ENCODE assay signal across 8 worm cellular contexts in genomic region chrV:9212499-9212898, ce11.
TF ChIP-seq lines count a peak whose summit lies in the region.

No protein-coding gene starts in this region.

TF ChIP-seq in whole organism, L1 larva, 84 proteins besides CTCF, POLR2A, EP300 and RAD21 (continues in another document):
- TF ChIP-seq fkh-10 (GFP tag; optimal IDR thresholded peaks at IDR 0.05; lab: Kevin White, UChicago) (no peak), nhr-20 (tag; optimal IDR thresholded peaks at IDR 0.05; lab: Kevin White, UChicago) (peak; percentile 65), vab-15 (tag; optimal IDR thresholded peaks at IDR 0.05; lab: Kevin White, UChicago) (peak; percentile 9), lir-3 (tag; optimal IDR thresholded peaks at IDR 0.05; lab: Kevin White, UChicago; ENCODE audit: poor library complexity) (peak; percentile 28), lin-15B (tag; optimal IDR thresholded peaks at IDR 0.05; lab: Kevin White, UChicago) (peak; percentile 68), lin-14 (GFP tag; optimal IDR thresholded peaks at IDR 0.05; lab: Kevin White, UChicago) (peak; percentile 90), grh-1 (GFP tag; IDR thresholded peaks at IDR 0.05; lab: Robert Waterston, UW) (no peak), aha-1 (tag; optimal IDR thresholded peaks at IDR 0.05; lab: Kevin White, UChicago) (no peak), unc-130 (tag; optimal IDR thresholded peaks at IDR 0.05; lab: Kevin White, UChicago) (no peak), fos-1 (tag; optimal IDR thresholded peaks at IDR 0.05; lab: Kevin White, UChicago) (peak; percentile 4), rnt-1 (tag; optimal IDR thresholded peaks at IDR 0.05; lab: Kevin White, UChicago) (peak; percentile 36)

TF ChIP-seq in whole organism, L2 larva, 48 proteins besides CTCF, POLR2A, EP300 and RAD21 (continues in another document):
- TF ChIP-seq blmp-1 (tag; optimal IDR thresholded peaks at IDR 0.05; lab: Kevin White, UChicago; ENCODE audit: insufficient read depth) (no peak), R02D3.7 (tag; optimal IDR thresholded peaks at IDR 0.05; lab: Kevin White, UChicago) (no peak), lin-11 (tag; optimal IDR thresholded peaks at IDR 0.05; lab: Kevin White, UChicago) (no peak), ama-1 (optimal IDR thresholded peaks at IDR 0.05; lab: Kevin White, UChicago) (no peak), nhr-77 (tag; optimal IDR thresholded peaks at IDR 0.05; lab: Kevin White, UChicago) (no peak), C34F6.9 (tag; optimal IDR thresholded peaks at IDR 0.05; lab: Kevin White, UChicago) (peak; percentile 89), aly-2 (tag; optimal IDR thresholded peaks at IDR 0.05; lab: Kevin White, UChicago) (no peak), unc-39 (tag; optimal IDR thresholded peaks at IDR 0.05; lab: Kevin White, UChicago) (no peak), snpc-4 (tag; optimal IDR thresholded peaks at IDR 0.05; lab: Kevin White, UChicago) (peak; percentile 18), mdl-1 (tag; optimal IDR thresholded peaks at IDR 0.05; lab: Kevin White, UChicago) (peak in 1 of 2 experiments; percentile 27), nhr-129 (tag; optimal IDR thresholded peaks at IDR 0.05; lab: Kevin White, UChicago) (peak; percentile 80), lsy-2 (tag; optimal IDR thresholded peaks at IDR 0.05; lab: Kevin White, UChicago) (peak in 1 of 2 experiments; percentile 82)

TF ChIP-seq in whole organism, L3 larva, 47 proteins besides CTCF, POLR2A, EP300 and RAD21 (continues in another document):
- peak; percentile 17 for TF ChIP-seq fkh-2 (tag; optimal IDR thresholded peaks at IDR 0.05; lab: Kevin White, UChicago)
- TF ChIP-seq nhr-67 (tag; optimal IDR thresholded peaks at IDR 0.05; lab: Kevin White, UChicago): no peak
- TF ChIP-seq nhr-23 (tag; optimal IDR thresholded peaks at IDR 0.05; lab: Kevin White, UChicago): peak; percentile 54
- TF ChIP-seq elt-2 (tag; optimal IDR thresholded peaks at IDR 0.05; lab: Kevin White, UChicago): peak; percentile 53
- peak; percentile 33 for TF ChIP-seq pqm-1 (tag; optimal IDR thresholded peaks at IDR 0.05; lab: Kevin White, UChicago)
- TF ChIP-seq hmg-11 (tag; optimal IDR thresholded peaks at IDR 0.05; lab: Kevin White, UChicago): peak; percentile 54
- TF ChIP-seq nhr-28 (tag; optimal IDR thresholded peaks at IDR 0.05; lab: Kevin White, UChicago): no peak
- no peak for TF ChIP-seq ceh-28 (tag; optimal IDR thresholded peaks at IDR 0.05; lab: Kevin White, UChicago)
- TF ChIP-seq snpc-4 (tag; optimal IDR thresholded peaks at IDR 0.05; lab: Kevin White, UChicago): peak; percentile 73
- TF ChIP-seq nhr-25 (tag; optimal IDR thresholded peaks at IDR 0.05; lab: Kevin White, UChicago): peak; percentile 80
- peak; percentile 91 for TF ChIP-seq pha-4 (tag; optimal IDR thresholded peaks at IDR 0.05; lab: Kevin White, UChicago)
- TF ChIP-seq egl-5 (tag; optimal IDR thresholded peaks at IDR 0.05; lab: Kevin White, UChicago): peak; percentile 92

TF ChIP-seq in whole organism, L4 larva, 104 proteins besides CTCF, POLR2A, EP300 and RAD21 (continues in another document):
- TF ChIP-seq dpl-1 (GFP tag; optimal IDR thresholded peaks at IDR 0.05; lab: Kevin White, UChicago) (peak; percentile 64), skn-1 (tag; optimal IDR thresholded peaks at IDR 0.05; lab: Kevin White, UChicago) (no peak), mes-2 (tag; optimal IDR thresholded peaks at IDR 0.05; lab: Kevin White, UChicago; ENCODE audit: poor library complexity, severe bottlenecking) (peak; percentile 66), fos-1 (tag; optimal IDR thresholded peaks at IDR 0.05; lab: Kevin White, UChicago) (no peak), zfp-3 (GFP tag; conservative IDR thresholded peaks at IDR 0.05; lab: Robert Waterston, UW) (no peak), lin-29 (GFP tag; IDR thresholded peaks at IDR 0.05; lab: Robert Waterston, UW) (no peak), ctbp-1 (GFP tag; IDR thresholded peaks at IDR 0.05; lab: Robert Waterston, UW) (no peak), daf-8 (GFP tag; IDR thresholded peaks at IDR 0.05; lab: Robert Waterston, UW) (no peak), jun-1 (tag; optimal IDR thresholded peaks at IDR 0.05; lab: Kevin White, UChicago) (no peak), ceh-82 (tag; optimal IDR thresholded peaks at IDR 0.05; lab: Kevin White, UChicago) (no peak), nhr-25 (tag; optimal IDR thresholded peaks at IDR 0.05; lab: Kevin White, UChicago; ENCODE audit: borderline replicate concordance, insufficient read depth) (peak; percentile 30), zip-11 (GFP tag; IDR thresholded peaks at IDR 0.05; lab: Robert Waterston, UW) (no peak)

TF ChIP-seq in whole organism, late embryonic, 69 proteins besides CTCF, POLR2A, EP300 and RAD21 (continues in another document):
- TF ChIP-seq ceh-31 (tag; optimal IDR thresholded peaks at IDR 0.05; lab: Kevin White, UChicago): peak; percentile 52
- peak; percentile 96 for TF ChIP-seq unc-42 (tag; optimal IDR thresholded peaks at IDR 0.05; lab: Kevin White, UChicago)
- no peak for TF ChIP-seq hlh-13 (GFP tag; optimal IDR thresholded peaks at IDR 0.05; lab: Kevin White, UChicago)
- peak; percentile 43 for TF ChIP-seq unc-55 (GFP tag; optimal IDR thresholded peaks at IDR 0.05; lab: Kevin White, UChicago)
- TF ChIP-seq syd-9 (tag; optimal IDR thresholded peaks at IDR 0.05; lab: Kevin White, UChicago): no peak
- TF ChIP-seq tbx-2 (tag; optimal IDR thresholded peaks at IDR 0.05; lab: Kevin White, UChicago): peak; percentile 22
- TF ChIP-seq npax-4 (tag; optimal IDR thresholded peaks at IDR 0.05; lab: Kevin White, UChicago): no peak
- TF ChIP-seq nfya-1 (tag; optimal IDR thresholded peaks at IDR 0.05; lab: Kevin White, UChicago): peak; percentile 70
- TF ChIP-seq ceh-18 (tag; optimal IDR thresholded peaks at IDR 0.05; lab: Kevin White, UChicago): peak; percentile 17
- TF ChIP-seq ahr-1 (tag; optimal IDR thresholded peaks at IDR 0.05; lab: Kevin White, UChicago): no peak
- TF ChIP-seq gmeb-2 (tag; optimal IDR thresholded peaks at IDR 0.05; lab: Kevin White, UChicago): no peak
- no peak for TF ChIP-seq fkh-10 (GFP tag; optimal IDR thresholded peaks at IDR 0.05; lab: Kevin White, UChicago)
- TF ChIP-seq hlh-8 (tag; optimal IDR thresholded peaks at IDR 0.05; lab: Kevin White, UChicago): no peak

TF ChIP-seq in whole organism, midembryonic, 9 proteins besides CTCF, POLR2A, EP300 and RAD21:
- TF ChIP-seq cog-1 (tag; optimal IDR thresholded peaks at IDR 0.05; lab: Kevin White, UChicago) (peak; percentile 58), ztf-29 (GFP tag; IDR thresholded peaks at IDR 0.05; lab: Robert Waterston, UW) (no peak)
TF ChIP-seq in whole organism, midembryonic: peak in this region for 1.

TF ChIP-seq in whole organism, mixed stage, embryonic, 35 proteins besides CTCF, POLR2A, EP300 and RAD21 (continues in another document):
- peak; percentile 40 for TF ChIP-seq ceh-39 (tag; optimal IDR thresholded peaks at IDR 0.05; lab: Kevin White, UChicago)
- TF ChIP-seq ces-1 (GFP tag; optimal IDR thresholded peaks at IDR 0.05; lab: Kevin White, UChicago): peak; percentile 98
- TF ChIP-seq ham-2 (GFP tag; optimal IDR thresholded peaks at IDR 0.05; lab: Kevin White, UChicago): no peak
- peak; percentile 27 for TF ChIP-seq mls-2 (tag; optimal IDR thresholded peaks at IDR 0.05; lab: Kevin White, UChicago)
- peak; percentile 46 for TF ChIP-seq lsy-2 (tag; optimal IDR thresholded peaks at IDR 0.05; lab: Kevin White, UChicago)
- TF ChIP-seq blmp-1 (tag; optimal IDR thresholded peaks at IDR 0.05; lab: Kevin White, UChicago): no peak
- no peak for TF ChIP-seq sptf-1 (tag; optimal IDR thresholded peaks at IDR 0.05; lab: Kevin White, UChicago)
- TF ChIP-seq M03D4.4 (tag; optimal IDR thresholded peaks at IDR 0.05; lab: Kevin White, UChicago): no peak
- TF ChIP-seq nhr-237 (tag; optimal IDR thresholded peaks at IDR 0.05; lab: Kevin White, UChicago): peak; percentile 67
- TF ChIP-seq lin-32 (GFP tag; optimal IDR thresholded peaks at IDR 0.05; lab: Kevin White, UChicago): no peak
- TF ChIP-seq ztf-11 (tag; optimal IDR thresholded peaks at IDR 0.05; lab: Kevin White, UChicago): no peak
- no peak for TF ChIP-seq nhr-76 (tag; optimal IDR thresholded peaks at IDR 0.05; lab: Kevin White, UChicago)
- TF ChIP-seq nhr-2 (tag; optimal IDR thresholded peaks at IDR 0.05; lab: Kevin White, UChicago): no peak
- no peak for TF ChIP-seq zip-8 (tag; optimal IDR thresholded peaks at IDR 0.05; lab: Kevin White, UChicago)
- TF ChIP-seq drap-1 (GFP tag; optimal IDR thresholded peaks at IDR 0.05; lab: Kevin White, UChicago): no peak
- TF ChIP-seq mab-5 (tag; optimal IDR thresholded peaks at IDR 0.05; lab: Kevin White, UChicago): no peak
- no peak for TF ChIP-seq elt-1 (tag; optimal IDR thresholded peaks at IDR 0.05; lab: Kevin White, UChicago; ENCODE audit: borderline replicate concordance, insufficient read depth)
- TF ChIP-seq lin-13 (tag; optimal IDR thresholded peaks at IDR 0.05; lab: Kevin White, UChicago): no peak

TF ChIP-seq in whole organism, young adult, 124 proteins besides CTCF, POLR2A, EP300 and RAD21 (continues in another document):
- TF ChIP-seq ekl-4 (GFP tag; IDR thresholded peaks at IDR 0.05; lab: Robert Waterston, UW) (no peak), attf-5 (GFP tag; optimal IDR thresholded peaks at IDR 0.05; lab: Kevin White, UChicago) (peak; percentile 87), tbp1 (GFP tag; optimal IDR thresholded peaks at IDR 0.05; lab: Kevin White, UChicago) (no peak), nhr-179 (tag; optimal IDR thresholded peaks at IDR 0.05; lab: Kevin White, UChicago) (no peak), Y95B8A.8 (GFP tag; IDR thresholded peaks at IDR 0.05; lab: Robert Waterston, UW) (no peak), aptf-3 (GFP tag; IDR thresholded peaks at IDR 0.05; lab: Robert Waterston, UW) (no peak), F10E7.11 (tag; optimal IDR thresholded peaks at IDR 0.05; lab: Kevin White, UChicago) (no peak), C06A6.2 (GFP tag; conservative IDR thresholded peaks at IDR 0.05; lab: Robert Waterston, UW) (no peak), hlh-26 (GFP tag; conservative IDR thresholded peaks at IDR 0.05; lab: Robert Waterston, UW) (no peak), ceh-27 (GFP tag; optimal IDR thresholded peaks at IDR 0.05; lab: Kevin White, UChicago) (peak; percentile 7), Y79H2A.3 (GFP tag; conservative IDR thresholded peaks at IDR 0.05; lab: Robert Waterston, UW) (no peak), snpc-1.3 (tag; optimal IDR thresholded peaks at IDR 0.05; lab: Kevin White, UChicago; ENCODE audit: insufficient read depth) (no peak), ztf-28 (GFP tag; IDR thresholded peaks at IDR 0.05; lab: Robert Waterston, UW) (no peak), nfya-1 (tag; optimal IDR thresholded peaks at IDR 0.05; lab: Kevin White, UChicago; ENCODE audit: borderline replicate concordance, insufficient read depth) (no peak), mcd-1 (GFP tag; IDR thresholded peaks at IDR 0.05; lab: Robert Waterston, UW) (peak; percentile 48; the same call in 1 of the 2 replicates), dox-1 (GFP tag; IDR thresholded peaks at IDR 0.05; lab: Robert Waterston, UW) (peak; percentile 47; the same call in 1 of the 2 replicates), rcor-1 (GFP tag; IDR thresholded peaks at IDR 0.05; lab: Robert Waterston, UW) (no peak), nhr-80 (tag; optimal IDR thresholded peaks at IDR 0.05; lab: Kevin White, UChicago) (peak; percentile 76), T07F8.4 (tag; optimal IDR thresholded peaks at IDR 0.05; lab: Kevin White, UChicago) (no peak), F57C9.4 (tag; optimal IDR thresholded peaks at IDR 0.05; lab: Kevin White, UChicago) (no peak), lir-1 (GFP tag; conservative IDR thresholded peaks at IDR 0.05; lab: Robert Waterston, UW) (no peak)
